Worm (Caenorhabditis elegans): ENCODE results near the gene sqv-8.

DNA sequence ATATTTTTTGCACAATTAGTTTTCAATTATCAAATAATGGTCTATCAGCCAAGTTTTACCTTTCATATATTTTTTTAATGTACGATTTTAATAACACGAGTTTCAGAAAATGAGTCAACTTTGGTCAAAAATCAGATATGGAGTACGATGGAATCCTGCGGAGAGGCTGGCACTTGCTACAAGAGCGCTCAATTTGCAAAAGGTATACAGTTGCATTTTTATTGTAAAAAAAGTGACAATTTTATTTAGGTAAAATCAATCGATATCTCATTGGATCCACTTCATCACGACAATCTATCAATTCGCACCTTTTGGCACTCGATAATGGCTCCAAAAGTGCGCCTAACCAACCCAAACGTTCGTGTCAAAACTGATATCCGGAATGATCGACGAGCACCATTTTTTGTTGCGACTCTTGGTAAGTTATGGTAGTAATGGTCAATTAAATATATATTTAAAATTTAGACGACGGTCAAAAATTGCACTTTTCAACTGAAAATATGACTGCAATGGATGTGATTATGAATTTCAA, 49.2 kb upstream of the sqv-8 start, which contains the start of gene mrpl-53:
- no peak for TF ChIP-seq somi-1 (GFP tag; optimal IDR thresholded peaks at IDR 0.05)
- peak in 1 of 3 experiments; percentile 44 for TF ChIP-seq lin-35 (GFP tag; optimal IDR thresholded peaks at IDR 0.05)
- TF ChIP-seq ceh-58 (GFP tag; IDR thresholded peaks at IDR 0.05) = no peak
- no peak for TF ChIP-seq dpff-1 (tag; optimal IDR thresholded peaks at IDR 0.05)
- TF ChIP-seq him-1 (tag; optimal IDR thresholded peaks at IDR 0.05) = no peak

Measured in whole organism, young adult.